Worm (Caenorhabditis elegans): ENCODE results near the gene Y39A3B.7.

DNA sequence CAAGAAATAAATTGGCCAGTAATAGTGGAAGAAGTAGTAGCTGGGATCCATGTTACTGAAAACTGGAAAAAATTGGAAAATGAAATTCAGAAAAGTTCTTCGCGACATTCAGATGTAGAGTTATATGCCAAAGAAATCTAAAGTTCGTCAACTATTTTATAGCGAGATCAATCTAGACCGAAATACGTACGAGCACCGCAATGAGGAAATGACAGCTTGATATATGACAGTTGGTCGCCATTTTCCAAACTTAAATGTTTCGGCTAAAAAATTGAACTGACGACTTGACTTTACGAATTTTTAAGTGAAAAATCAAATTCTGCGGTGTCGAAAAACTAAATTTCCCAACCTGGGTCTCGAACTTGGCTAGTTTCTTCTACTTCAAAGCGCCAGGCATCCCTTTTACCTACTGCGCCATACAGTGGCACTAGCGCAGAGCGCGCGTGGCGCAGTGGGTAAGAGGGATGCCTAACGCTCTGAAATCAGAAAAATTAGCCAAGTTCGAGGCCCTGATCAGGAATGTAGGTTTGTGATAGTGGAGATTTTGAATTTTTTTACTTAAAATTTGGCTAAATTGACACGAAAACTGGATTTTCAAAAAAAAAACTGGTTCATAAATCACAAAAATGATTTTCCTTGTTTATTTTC, 2.0 kb downstream of the Y39A3B.7 start, which contains the start of gene srd-66:
- TF ChIP-seq fos-1 (tag; optimal IDR thresholded peaks at IDR 0.05): no peak
- no peak for TF ChIP-seq skn-1 (tag; optimal IDR thresholded peaks at IDR 0.05)
- no peak for TF ChIP-seq dmd-4 (tag; optimal IDR thresholded peaks at IDR 0.05)
- TF ChIP-seq ceh-82 (tag; optimal IDR thresholded peaks at IDR 0.05): no peak
- TF ChIP-seq nhr-10 (tag; optimal IDR thresholded peaks at IDR 0.05): no peak
- no peak for TF ChIP-seq lsy-2 (tag; optimal IDR thresholded peaks at IDR 0.05)
- no peak for TF ChIP-seq nhr-12 (tag; optimal IDR thresholded peaks at IDR 0.05)
- no peak for TF ChIP-seq aly-2 (tag; optimal IDR thresholded peaks at IDR 0.05)
- TF ChIP-seq ztf-1 (GFP tag; conservative IDR thresholded peaks at IDR 0.05): no peak

Measured in whole organism, L2 larva.